Worm (Caenorhabditis elegans) whole organism, mixed stage, embryonic: ENCODE measurements around the gene clc-23.

Source experiments
- blmp-1 ChIP-seq: fragments of 150-350 bp; optimal IDR thresholded peaks from 2 replicates; lab custom pipeline; 2014; ENCODE audit warnings: missing biosample characterization, missing genetic modification characterization
- ceh-83 ChIP-seq: fragments of 200-800 bp; sonication (Bioruptor generic); optimal IDR thresholded peaks from 2 replicates; lab custom pipeline; 2018; ENCODE audit warnings: mild to moderate bottlenecking, missing genetic modification characterization, missing compliant biosample characterization
- elt-3 ChIP-seq: fragments of 150-350 bp; optimal IDR thresholded peaks from 2 replicates; lab custom pipeline; 2014; ENCODE audit warnings: missing biosample characterization, missing genetic modification characterization
- nhr-237 ChIP-seq: fragments of 150-350 bp; optimal IDR thresholded peaks from 2 replicates; lab custom pipeline; 2014; ENCODE audit warnings: missing biosample characterization, missing genetic modification characterization
- unc-39 ChIP-seq: fragments of 150-350 bp; optimal IDR thresholded peaks from 2 replicates; lab custom pipeline; 2014; ENCODE audit warnings: missing biosample characterization, missing genetic modification characterization

DNA sequence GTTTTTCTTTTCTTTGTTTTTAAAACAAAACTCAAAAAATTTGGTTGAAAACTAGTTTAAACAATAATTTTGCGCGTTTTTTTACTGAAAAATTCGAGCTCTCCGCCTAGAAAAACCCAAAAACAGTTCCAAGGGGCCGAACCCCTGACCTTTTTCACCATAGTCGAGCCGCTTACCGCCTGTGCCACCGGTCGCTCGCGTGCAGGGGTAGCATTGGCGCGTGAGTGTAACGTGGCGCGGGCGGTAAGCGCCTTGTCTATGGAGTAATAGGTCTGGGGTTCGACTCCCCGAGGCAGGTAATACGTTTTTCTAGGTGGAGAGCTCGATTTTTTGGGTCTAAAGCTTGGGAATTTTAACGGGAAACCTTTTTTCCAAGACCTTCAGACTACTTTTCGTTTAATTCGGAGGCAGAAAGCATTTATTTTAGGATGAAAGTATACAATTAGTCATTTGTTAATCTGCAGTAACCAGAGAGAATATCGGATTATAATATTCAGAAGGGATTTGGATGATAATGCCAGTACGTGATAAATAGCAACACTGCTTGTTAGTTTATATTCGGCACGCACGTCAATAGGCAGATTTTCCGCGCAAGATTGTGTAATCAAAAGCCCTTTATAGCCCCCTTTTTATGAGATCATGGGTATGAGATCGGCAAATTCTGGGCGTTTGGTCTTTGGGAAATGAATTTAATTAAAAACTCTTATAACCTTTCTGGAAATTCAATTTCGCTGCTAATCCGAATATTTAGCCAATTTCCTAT is 13.4 kb upstream of the clc-23 start:
- TF ChIP-seq unc-39 (tag; lab: Kevin White, UChicago) (no peak), nhr-237 (no peak), elt-3 (tag; lab: Kevin White, UChicago) (no peak), ceh-83 (no peak), blmp-1 (tag; lab: Kevin White, UChicago) (no peak)
